Worm (Caenorhabditis elegans): ENCODE data around the gene bus-8A.

ce11 chrX:5517063-5517462 is 24.3 kb downstream of the bus-8A start, which contains the start of gene T23F2.5:
- TF ChIP-seq tbx-2 (tag; optimal IDR thresholded peaks at IDR 0.05) (no peak), ama-1 (optimal IDR thresholded peaks at IDR 0.05) (no peak), nhr-11 (tag; optimal IDR thresholded peaks at IDR 0.05) (no peak), fkh-10 (GFP tag; optimal IDR thresholded peaks at IDR 0.05) (no peak), unc-62 (GFP tag; optimal IDR thresholded peaks at IDR 0.05) (no peak), nhr-20 (tag; optimal IDR thresholded peaks at IDR 0.05) (no peak), mdl-1 (tag; optimal IDR thresholded peaks at IDR 0.05) (no peak), ztf-11 (tag; optimal IDR thresholded peaks at IDR 0.05) (no peak)

Measured in whole organism, L1 larva.